Fruit fly (Drosophila melanogaster) whole organism, adult: Measurements from ENCODE around the gene CG31960.

ENCODE experiments used
- CG11617 ChIP-seq: fragments of 200-800 bp; sonication (Bioruptor generic); optimal IDR thresholded peaks from 2 replicates; lab custom pipeline; 2017; ENCODE audit warnings: mild to moderate bottlenecking, missing biosample characterization, missing genetic modification reagents, missing genetic modification characterization
- CG12768 ChIP-seq: fragments of 200-800 bp; sonication (Bioruptor generic); optimal IDR thresholded peaks from 2 replicates; lab custom pipeline; 2017; ENCODE audit warnings: missing biosample characterization, missing genetic modification characterization, mild to moderate bottlenecking, moderate library complexity, missing genetic modification reagents
- CG14711 ChIP-seq: fragments of 200-800 bp; sonication (Bioruptor generic); optimal IDR thresholded peaks from 2 replicates; lab custom pipeline; 2018; ENCODE audit warnings: missing biosample characterization, mild to moderate bottlenecking, missing genetic modification characterization, moderate library complexity
- CG1620 ChIP-seq: fragments of 200-800 bp; sonication (Bioruptor generic); optimal IDR thresholded peaks from 2 replicates; lab custom pipeline; 2016; ENCODE audit warnings: missing biosample characterization, missing genetic modification characterization
- CG33017 ChIP-seq: fragments of 200-800 bp; sonication (Bioruptor generic); optimal IDR thresholded peaks from 2 replicates; lab custom pipeline; 2018; ENCODE audit warnings: missing biosample characterization, mild to moderate bottlenecking, missing genetic modification characterization, moderate library complexity
- CG5204 ChIP-seq: fragments of 200-800 bp; sonication (Bioruptor generic); optimal IDR thresholded peaks from 2 replicates; lab custom pipeline; 2016; ENCODE audit warnings: missing biosample characterization, missing genetic modification characterization
- CG7045 ChIP-seq: fragments of 200-800 bp; sonication (Bioruptor generic); optimal IDR thresholded peaks from 2 replicates; lab custom pipeline; 2017; ENCODE audit warnings: missing biosample characterization, mild to moderate bottlenecking, missing genetic modification characterization
- CG7101 ChIP-seq: fragments of 200-800 bp; sonication (Bioruptor generic); optimal IDR thresholded peaks from 2 replicates; lab custom pipeline; 2018; ENCODE audit warnings: missing biosample characterization, mild to moderate bottlenecking, missing genetic modification characterization, moderate library complexity
- Clk ChIP-seq: fragments of 200-800 bp; sonication (Bioruptor generic); optimal IDR thresholded peaks from 2 replicates; lab custom pipeline; 2017; ENCODE audit warnings: missing biosample characterization, missing genetic modification characterization
- Crg-1 ChIP-seq: fragments of 200-800 bp; sonication (Bioruptor generic); optimal IDR thresholded peaks from 2 replicates; lab custom pipeline; 2016; ENCODE audit warnings: missing biosample characterization, missing genetic modification characterization
- Hr96 ChIP-seq: fragments of 200-800 bp; sonication (Bioruptor generic); optimal IDR thresholded peaks from 2 replicates; lab custom pipeline; 2016; ENCODE audit warnings: missing biosample characterization, missing genetic modification characterization
- Mnt ChIP-seq: fragments of 200-800 bp; sonication (Bioruptor generic); optimal IDR thresholded peaks from 2 replicates; lab custom pipeline; 2016; ENCODE audit warnings: missing biosample characterization, mild to moderate bottlenecking, missing genetic modification characterization
- bab1 ChIP-seq: fragments of 200-800 bp; sonication (Bioruptor generic); optimal IDR thresholded peaks from 3 replicates; lab custom pipeline; 2019; ENCODE audit warnings: missing biosample characterization, mild to moderate bottlenecking, missing genetic modification characterization, moderate library complexity
- cic ChIP-seq: fragments of 200-800 bp; sonication (Bioruptor generic); optimal IDR thresholded peaks from 2 replicates; lab custom pipeline; 2017; ENCODE audit warnings: missing biosample characterization, mild to moderate bottlenecking, missing genetic modification characterization, moderate library complexity
- cnc ChIP-seq, 2 experiments: fragments of >200 bp; optimal IDR thresholded peaks; 2 replicates each; lab custom pipeline; 2017
- kay ChIP-seq: fragments of 200-800 bp; sonication (Bioruptor generic); peaks from one replicate; lab custom pipeline; 2016; ENCODE audit warnings: missing biosample characterization, missing genetic modification characterization, borderline replicate concordance
- ovo ChIP-seq: fragments of 200-800 bp; sonication (Bioruptor generic); optimal IDR thresholded peaks from 2 replicates; lab custom pipeline; 2016; ENCODE audit warnings: missing biosample characterization, missing genetic modification characterization
- pad ChIP-seq: fragments of 200-800 bp; sonication (Bioruptor generic); optimal IDR thresholded peaks from 3 replicates; lab custom pipeline; 2017; ENCODE audit warnings: missing biosample characterization, missing genetic modification characterization, mild to moderate bottlenecking, moderate library complexity, missing genetic modification reagents
- tj ChIP-seq: fragments of 200-800 bp; sonication (Bioruptor generic); optimal IDR thresholded peaks from 3 replicates; lab custom pipeline; 2017; ENCODE audit warnings: missing biosample characterization, mild to moderate bottlenecking, missing genetic modification characterization, moderate library complexity
- toe ChIP-seq: fragments of 200-800 bp; sonication (Bioruptor generic); optimal IDR thresholded peaks from 2 replicates; lab custom pipeline; 2016; ENCODE audit warnings: missing biosample characterization, missing genetic modification characterization

The CG31960 gene

DNA sequence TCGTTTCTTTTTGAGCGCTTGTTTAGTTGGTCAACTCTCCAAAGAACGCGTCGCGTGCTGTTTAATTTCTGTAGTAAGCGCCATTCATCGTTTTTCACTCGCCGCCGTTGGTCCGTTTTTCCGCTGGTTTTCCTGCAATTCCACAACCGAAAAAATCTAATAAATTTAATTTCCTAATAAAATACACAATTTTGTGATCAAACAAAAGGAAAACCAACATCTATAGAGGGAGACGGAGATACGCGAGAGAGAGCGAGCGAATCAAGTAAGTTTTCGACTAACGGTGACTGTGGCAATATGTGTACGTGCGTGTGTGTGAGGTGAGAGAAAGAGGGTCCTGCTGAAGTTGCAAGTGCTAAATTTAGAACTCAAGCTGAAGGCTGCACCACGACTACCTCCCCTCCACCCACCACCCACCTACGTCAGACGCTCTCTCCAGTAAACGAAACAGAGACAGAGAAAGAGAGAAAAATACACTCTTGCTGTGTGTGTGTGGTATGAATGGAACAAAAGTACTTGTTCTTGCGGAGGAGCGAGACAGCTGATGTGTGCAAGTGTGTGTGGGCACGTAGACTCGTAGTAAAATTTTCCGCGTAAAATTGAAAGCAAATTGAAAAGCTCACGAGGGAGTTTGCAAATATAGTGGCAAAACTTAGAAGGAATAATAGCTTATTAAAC lies 18.9 kb downstream of the CG31960 start, which contains the start of gene Reph:
Gene Reph, plus strand, starts transcription at position 80 of the 678 bp plus-strand sequence.
- peak; percentile 38 for TF ChIP-seq ovo
- TF ChIP-seq bab1 (GFP tag; lab: Kevin White, UChicago): no peak
- peak; percentile 74 for TF ChIP-seq pad (GFP tag; lab: Kevin White, UChicago)
- TF ChIP-seq Crg-1 (GFP tag; lab: Kevin White, UChicago): peak; percentile 68
- TF ChIP-seq tj (GFP tag; lab: Kevin White, UChicago): no peak
- TF ChIP-seq kay: peak; percentile 32
- TF ChIP-seq Mnt (GFP tag; lab: Kevin White, UChicago): no peak
- TF ChIP-seq CG12768 (GFP tag; lab: Kevin White, UChicago): no peak
- TF ChIP-seq CG7101 (tag; lab: Kevin White, UChicago): peak; percentile 12
- no peak for TF ChIP-seq CG33017
- peak; percentile 13 for TF ChIP-seq CG14711 (tag; lab: Kevin White, UChicago)
- TF ChIP-seq cic (GFP tag; lab: Kevin White, UChicago): peak; percentile 99
- TF ChIP-seq CG11617 (GFP tag; lab: Kevin White, UChicago): no peak
- TF ChIP-seq Hr96 (GFP tag; lab: Kevin White, UChicago): peak; percentile 50
- no peak for TF ChIP-seq toe
- no peak for TF ChIP-seq cnc (optimal IDR thresholded peaks at IDR 0.05; lab: Kevin White, UChicago)
- no peak for TF ChIP-seq CG1620 (GFP tag; lab: Kevin White, UChicago)
- no peak for TF ChIP-seq CG5204 (GFP tag; lab: Kevin White, UChicago)
- peak; percentile 45 for TF ChIP-seq Clk (GFP tag; lab: Kevin White, UChicago)
- no peak for TF ChIP-seq CG7045 (GFP tag; lab: Kevin White, UChicago)

DNA sequence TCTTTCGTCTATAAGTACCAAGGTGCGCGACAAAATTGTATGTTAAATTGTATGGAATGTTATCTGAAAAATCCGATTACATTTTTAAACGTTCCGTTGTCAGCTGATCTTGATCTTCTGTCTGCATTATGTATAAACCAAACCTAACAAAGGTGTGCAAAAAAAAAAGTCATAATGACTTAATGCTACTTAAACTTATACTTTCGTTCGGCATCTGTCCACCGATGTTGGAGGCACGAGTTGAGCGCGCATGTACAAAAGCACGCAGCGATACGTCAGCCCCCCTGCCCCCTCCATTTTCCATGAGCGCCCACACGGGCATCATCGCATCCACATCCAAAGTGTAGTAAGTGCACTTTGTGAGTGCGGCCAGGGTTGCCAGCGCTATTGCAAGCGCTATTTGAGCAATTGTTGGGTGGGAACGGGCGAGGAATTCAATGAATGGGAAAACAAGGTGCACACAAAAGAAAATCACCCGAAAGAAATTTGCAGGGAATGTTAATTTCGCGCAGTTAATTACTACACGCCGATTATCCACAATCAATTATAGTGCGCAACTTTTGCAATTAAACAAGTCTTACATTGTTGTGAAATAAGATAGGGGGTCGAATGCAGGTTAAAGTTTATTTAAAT lies 20.0 kb downstream of the CG31960 start:
- TF ChIP-seq Mnt (GFP tag; lab: Kevin White, UChicago) (peak; percentile 79), CG7101 (tag; lab: Kevin White, UChicago) (peak; percentile 95), cic (GFP tag; lab: Kevin White, UChicago) (peak; percentile 85), CG12768 (GFP tag; lab: Kevin White, UChicago) (peak; percentile 97), pad (GFP tag; lab: Kevin White, UChicago) (peak; percentile 78), Clk (GFP tag; lab: Kevin White, UChicago) (peak; percentile 89), CG1620 (GFP tag; lab: Kevin White, UChicago) (peak; percentile 72), cnc (optimal IDR thresholded peaks at IDR 0.05; lab: Kevin White, UChicago) (no peak), CG14711 (tag; lab: Kevin White, UChicago) (peak; percentile 94), kay (peak; percentile 76), Hr96 (GFP tag; lab: Kevin White, UChicago) (peak; percentile 97), bab1 (GFP tag; lab: Kevin White, UChicago) (peak; percentile 92), Crg-1 (GFP tag; lab: Kevin White, UChicago) (peak; percentile 39), tj (GFP tag; lab: Kevin White, UChicago) (peak; percentile 60), CG7045 (GFP tag; lab: Kevin White, UChicago) (peak; percentile 97), CG11617 (GFP tag; lab: Kevin White, UChicago) (peak; percentile 79), toe (peak; percentile 91), CG33017 (peak; percentile 97), CG5204 (GFP tag; lab: Kevin White, UChicago) (peak; percentile 95), ovo (peak; percentile 52)

DNA sequence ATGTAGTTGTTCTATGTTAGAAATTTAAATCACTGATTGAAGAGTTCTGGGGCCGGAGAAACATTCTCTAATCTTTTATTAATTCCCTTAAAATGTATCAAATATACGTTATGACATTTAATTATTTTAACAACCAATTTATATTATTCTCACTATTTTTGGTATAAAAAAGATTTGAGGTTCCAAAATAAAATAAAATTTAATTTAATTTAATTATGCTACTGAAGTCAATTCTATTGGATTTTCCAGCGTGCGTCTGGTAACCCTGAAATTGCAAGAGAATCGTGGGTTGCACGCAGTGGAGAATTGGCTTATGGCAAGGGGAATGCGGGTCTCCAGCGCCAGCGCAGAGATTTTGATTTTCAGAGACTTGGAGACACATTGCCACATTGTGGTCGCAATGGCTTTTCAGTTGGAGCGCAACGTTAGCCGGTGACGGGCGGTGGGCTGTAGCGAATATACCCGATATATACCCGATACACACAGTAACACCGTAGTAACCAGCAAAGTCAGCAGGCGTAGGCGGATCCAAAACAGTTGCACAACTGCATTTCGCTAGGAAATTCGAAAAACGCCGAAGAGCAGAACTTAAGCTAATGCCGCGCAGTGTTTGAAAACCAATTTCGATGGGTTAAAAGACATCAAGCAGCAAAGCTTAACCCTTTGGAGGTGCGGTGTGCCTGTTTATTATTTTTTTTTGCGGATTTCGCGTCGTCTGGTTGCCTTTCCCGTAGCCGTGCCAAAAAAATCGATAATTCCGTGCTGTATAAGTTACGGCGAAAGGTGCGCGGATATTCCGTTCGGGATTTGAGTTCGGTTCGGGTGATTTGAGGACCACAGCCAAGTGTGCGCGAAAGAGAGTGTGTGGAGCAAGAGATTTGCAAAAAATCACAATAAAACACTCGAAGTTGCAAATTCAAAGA lies 20.8 kb downstream of the CG31960 start:
- TF ChIP-seq kay (peak; percentile 65), CG14711 (tag; lab: Kevin White, UChicago) (peak; percentile 52), CG7045 (GFP tag; lab: Kevin White, UChicago) (peak; percentile 14), Crg-1 (GFP tag; lab: Kevin White, UChicago) (no peak), cic (GFP tag; lab: Kevin White, UChicago) (no peak)

DNA sequence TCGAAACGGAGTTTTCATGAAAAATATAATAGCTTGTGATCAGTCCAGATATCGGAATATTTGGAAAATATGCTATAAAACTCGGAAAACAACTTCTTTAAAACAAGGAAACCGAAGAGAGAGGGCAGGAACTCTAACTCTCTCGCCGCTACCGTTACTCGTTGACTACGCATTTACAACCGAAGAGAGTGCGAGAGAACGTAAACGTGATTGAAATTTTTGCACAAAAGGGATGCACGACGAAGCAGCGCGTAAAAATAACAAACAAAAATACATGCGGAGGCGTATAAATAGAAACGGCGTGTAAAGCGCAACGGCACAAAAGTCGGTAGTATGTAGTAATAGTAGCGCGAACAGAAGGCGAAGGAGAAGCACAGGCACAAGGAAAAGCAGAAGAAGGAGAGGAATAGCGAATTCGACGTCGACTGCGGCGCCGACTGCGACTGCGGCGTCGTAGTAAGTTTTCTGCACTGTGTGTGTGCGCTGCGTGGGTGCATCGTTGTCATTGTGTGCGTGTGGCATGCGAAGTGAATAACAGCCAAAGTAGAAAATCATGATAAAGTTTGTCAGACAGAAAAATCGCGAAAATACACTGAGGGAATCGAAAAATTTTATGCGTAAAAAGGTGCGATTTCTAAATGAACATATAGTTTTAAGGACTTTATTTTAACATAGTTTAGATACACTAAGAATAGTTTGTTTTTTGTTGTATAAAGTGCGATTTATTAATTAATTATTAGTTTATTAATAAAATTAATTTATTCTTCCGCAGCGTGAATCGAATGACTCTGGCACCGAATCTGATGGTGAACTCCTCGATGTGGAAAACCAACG lies 21.7 kb downstream of the CG31960 start:
- no peak for TF ChIP-seq CG11617 (GFP tag; lab: Kevin White, UChicago)
- peak; percentile 72 for TF ChIP-seq cic (GFP tag; lab: Kevin White, UChicago)
- TF ChIP-seq CG12768 (GFP tag; lab: Kevin White, UChicago): no peak
- no peak for TF ChIP-seq Clk (GFP tag; lab: Kevin White, UChicago)
